Worm (Caenorhabditis elegans): ENCODE results near the gene F21D9.1.

ce11 chrV:19301934-19302333 is 37.7 kb downstream of the F21D9.1 start, which contains the start of gene fbxb-62:
- TF ChIP-seq lsy-2 (tag; optimal IDR thresholded peaks at IDR 0.05) = no peak
- no peak for TF ChIP-seq nhr-12 (tag; optimal IDR thresholded peaks at IDR 0.05)
- TF ChIP-seq nhr-76 (tag; optimal IDR thresholded peaks at IDR 0.05) = no peak

All from whole organism, mixed stage, embryonic.